Fruit fly (Drosophila melanogaster) whole organism, embryonic: ENCODE data around the gene Ufl1.
A peak's percentile ranks its signal among the peaks of the same experiment; 100 is the strongest.

Experiments
- B-H2 ChIP-seq: fragments of 200-800 bp; sonication (Bioruptor generic); optimal IDR thresholded peaks from 2 replicates; lab custom pipeline; 2018; ENCODE audit warnings: missing biosample characterization, mild to moderate bottlenecking, missing genetic modification characterization
- CG10543 ChIP-seq: fragments of 200-800 bp; sonication (Bioruptor generic); optimal IDR thresholded peaks from 3 replicates; lab custom pipeline; 2017; ENCODE audit warnings: missing biosample characterization, mild to moderate bottlenecking, missing genetic modification characterization, moderate library complexity
- CG10565 ChIP-seq: fragments of 200-800 bp; sonication (Bioruptor generic); optimal IDR thresholded peaks from 3 replicates; lab custom pipeline; 2016; ENCODE audit warnings: missing biosample characterization, mild to moderate bottlenecking, missing genetic modification characterization
- CG10979 ChIP-seq: fragments of 200-800 bp; sonication (Bioruptor generic); optimal IDR thresholded peaks from 2 replicates; lab custom pipeline; 2018; ENCODE audit warnings: missing biosample characterization, mild to moderate bottlenecking, missing genetic modification characterization, moderate library complexity
- CG11723 ChIP-seq: fragments of 200-800 bp; sonication (Bioruptor generic); optimal IDR thresholded peaks from 2 replicates; lab custom pipeline; 2017; ENCODE audit warnings: missing biosample characterization, mild to moderate bottlenecking, missing genetic modification characterization
- CG12219 ChIP-seq: fragments of 200-800 bp; sonication (Bioruptor generic); optimal IDR thresholded peaks from 3 replicates; lab custom pipeline; 2018; ENCODE audit warnings: missing biosample characterization, mild to moderate bottlenecking, missing genetic modification characterization
- CG14014 ChIP-seq: fragments of 200-800 bp; sonication (Bioruptor generic); IDR thresholded peaks from 2 replicates; pipeline ENCODE4 v1.3.6; 2022; ENCODE audit warnings: missing biosample characterization, missing genetic modification characterization
- CG15696 ChIP-seq: fragments of 200-800 bp; sonication (Bioruptor generic); optimal IDR thresholded peaks from 2 replicates; lab custom pipeline; 2019; ENCODE audit warnings: missing biosample characterization, mild to moderate bottlenecking, missing genetic modification characterization, moderate library complexity
- CG16813 ChIP-seq: fragments of 200-800 bp; sonication (Bioruptor generic); IDR thresholded peaks from 3 replicates; pipeline ENCODE4 v1.3.6; 2022; ENCODE audit warnings: missing biosample characterization, missing genetic modification characterization; ENCODE audit not compliant: partially characterized antibody
- CG17186 ChIP-seq: fragments of 200-800 bp; sonication (Bioruptor generic); optimal IDR thresholded peaks from 3 replicates; lab custom pipeline; 2017; ENCODE audit warnings: missing biosample characterization, missing genetic modification reagents, missing genetic modification characterization
- CG18619 ChIP-seq: fragments of 200-800 bp; sonication (Bioruptor generic); optimal IDR thresholded peaks from 3 replicates; lab custom pipeline; 2017; ENCODE audit warnings: missing biosample characterization, mild to moderate bottlenecking, missing genetic modification characterization
- CG2129 ChIP-seq: fragments of 200-800 bp; sonication (Bioruptor generic); IDR thresholded peaks from 2 replicates; pipeline ENCODE4 v1.3.6; 2022; ENCODE audit warnings: missing biosample characterization, missing genetic modification characterization; ENCODE audit not compliant: partially characterized antibody
- CG2712 ChIP-seq: fragments of 200-800 bp; optimal IDR thresholded peaks from 3 replicates; lab custom pipeline; 2019; ENCODE audit warnings: missing biosample characterization, mild to moderate bottlenecking, missing genetic modification characterization, moderate library complexity
- CG31365 ChIP-seq: fragments of 200-800 bp; sonication (Bioruptor generic); optimal IDR thresholded peaks from 2 replicates; lab custom pipeline; 2018; ENCODE audit warnings: missing biosample characterization, mild to moderate bottlenecking, missing genetic modification characterization
- CG32532 ChIP-seq: fragments of 200-800 bp; sonication (Bioruptor generic); IDR thresholded peaks from 2 replicates; pipeline ENCODE4 v1.3.6; 2022; ENCODE audit warnings: missing biosample characterization, missing genetic modification characterization
- CG33213 ChIP-seq: fragments of 200-800 bp; sonication (Bioruptor generic); optimal IDR thresholded peaks from 3 replicates; lab custom pipeline; 2016; ENCODE audit warnings: missing biosample characterization, missing genetic modification characterization
- CG3407 ChIP-seq: fragments of 200-800 bp; sonication (Bioruptor generic); optimal IDR thresholded peaks from 2 replicates; lab custom pipeline; 2018; ENCODE audit warnings: missing biosample characterization, mild to moderate bottlenecking, missing genetic modification characterization
- CG9609 ChIP-seq: fragments of 200-800 bp; sonication (Bioruptor generic); optimal IDR thresholded peaks from 3 replicates; lab custom pipeline; 2016; ENCODE audit warnings: missing biosample characterization, missing genetic modification characterization
- CG9797 ChIP-seq: fragments of 200-800 bp; sonication (Bioruptor generic); optimal IDR thresholded peaks from 3 replicates; lab custom pipeline; 2018; ENCODE audit warnings: missing biosample characterization, mild to moderate bottlenecking, missing genetic modification characterization
- Dbx ChIP-seq: fragments of 200-800 bp; sonication (Bioruptor generic); IDR thresholded peaks from 3 replicates; pipeline ENCODE4 v1.3.6; 2022; ENCODE audit warnings: missing biosample characterization, missing genetic modification characterization
- Hand ChIP-seq: fragments of 200-800 bp; sonication (Bioruptor generic); optimal IDR thresholded peaks from 2 replicates; lab custom pipeline; 2017; ENCODE audit warnings: mild to moderate bottlenecking, missing biosample characterization, missing genetic modification reagents, missing genetic modification characterization
- Hr3 ChIP-seq: fragments of 200-800 bp; sonication (Bioruptor generic); optimal IDR thresholded peaks from 3 replicates; lab custom pipeline; 2016; ENCODE audit warnings: missing biosample characterization, missing genetic modification characterization
- Max ChIP-seq: fragments of 200-800 bp; sonication (Bioruptor generic); optimal IDR thresholded peaks from 2 replicates; lab custom pipeline; 2016; ENCODE audit warnings: missing biosample characterization, mild to moderate bottlenecking, missing genetic modification characterization
- Mrtf ChIP-seq: fragments of 200-800 bp; sonication (Bioruptor generic); IDR thresholded peaks from 3 replicates; pipeline ENCODE4 v1.3.6; 2022; ENCODE audit warnings: missing biosample characterization, missing genetic modification characterization
- Oaz ChIP-seq: fragments of 200-800 bp; sonication (Bioruptor generic); IDR thresholded peaks from 2 replicates; pipeline ENCODE4 v1.3.6; 2022; ENCODE audit warnings: missing biosample characterization, missing genetic modification characterization
- Opbp ChIP-seq: fragments of 200-800 bp; sonication (Bioruptor generic); IDR thresholded peaks from 3 replicates; pipeline ENCODE4 v1.3.6; 2022; ENCODE audit warnings: missing biosample characterization, missing genetic modification characterization; ENCODE audit not compliant: partially characterized antibody
- Pdp1 ChIP-seq, 2 experiments: fragments of 200-800 bp; sonication (Bioruptor generic); optimal IDR thresholded peaks; 3 replicates each; lab custom pipeline; 2016; ENCODE audit warnings: missing biosample characterization in 2 of 2, missing genetic modification characterization in 2 of 2, mild to moderate bottlenecking in 1 of 2, moderate library complexity in 1 of 2
- Rx ChIP-seq: fragments of 200-800 bp; sonication (Bioruptor generic); IDR thresholded peaks from 2 replicates; pipeline ENCODE4 v1.3.6; 2022; ENCODE audit warnings: missing biosample characterization, missing genetic modification characterization
- TFAM ChIP-seq: fragments of 200-800 bp; sonication (Bioruptor generic); optimal IDR thresholded peaks from 2 replicates; lab custom pipeline; 2017; ENCODE audit warnings: missing biosample characterization, missing genetic modification characterization, inconsistent platforms
- aop ChIP-seq: fragments of 200-800 bp; sonication (Bioruptor generic); IDR thresholded peaks from 2 replicates; pipeline ENCODE4 v1.3.6; 2022; ENCODE audit warnings: missing biosample characterization, missing genetic modification characterization
- ase ChIP-seq: fragments of 200-800 bp; sonication (Bioruptor generic); IDR thresholded peaks from 3 replicates; pipeline ENCODE4 v1.3.6; 2022; ENCODE audit warnings: missing biosample characterization, missing genetic modification characterization
- br ChIP-seq: fragments of >200 bp; optimal IDR thresholded peaks from 2 replicates; lab custom pipeline; 2017
- cg ChIP-seq: fragments of 200-800 bp; sonication (Bioruptor generic); optimal IDR thresholded peaks from 3 replicates; lab custom pipeline; 2019; ENCODE audit warnings: missing biosample characterization, mild to moderate bottlenecking, missing genetic modification characterization, moderate library complexity
- chm ChIP-seq: fragments of 200-800 bp; sonication (Bioruptor generic); IDR thresholded peaks from 2 replicates; pipeline ENCODE4 v1.3.6; 2022; ENCODE audit warnings: missing biosample characterization, missing genetic modification characterization
- crol ChIP-seq: fragments of 200-800 bp; sonication (Bioruptor generic); IDR thresholded peaks from 2 replicates; pipeline ENCODE4 v1.3.6; 2022; ENCODE audit warnings: missing biosample characterization, missing genetic modification characterization
- disco-r ChIP-seq: fragments of 200-800 bp; sonication (Bioruptor generic); optimal IDR thresholded peaks from 2 replicates; lab custom pipeline; 2016; ENCODE audit warnings: missing biosample characterization, missing genetic modification characterization
- dmrt11E ChIP-seq: fragments of 200-800 bp; sonication (Bioruptor generic); optimal IDR thresholded peaks from 3 replicates; lab custom pipeline; 2018; ENCODE audit warnings: missing biosample characterization, mild to moderate bottlenecking, missing genetic modification characterization, moderate library complexity
- fru ChIP-seq: fragments of >200 bp; optimal IDR thresholded peaks from 2 replicates; lab custom pipeline; 2017
- fu2 ChIP-seq: fragments of 200-800 bp; sonication (Bioruptor generic); optimal IDR thresholded peaks from 2 replicates; lab custom pipeline; 2016; ENCODE audit warnings: missing biosample characterization, missing genetic modification characterization
- gce ChIP-seq: fragments of 200-800 bp; sonication (Bioruptor generic); IDR thresholded peaks from 3 replicates; pipeline ENCODE4 v1.3.6; 2022; ENCODE audit warnings: missing biosample characterization, missing genetic modification characterization
- gt ChIP-seq: fragments of 200-800 bp; sonication (Bioruptor generic); IDR thresholded peaks from 2 replicates; pipeline ENCODE4 v1.3.6; 2022; ENCODE audit warnings: missing biosample characterization, missing genetic modification characterization
- lilli ChIP-seq: fragments of 200-800 bp; sonication (Bioruptor generic); optimal IDR thresholded peaks from 3 replicates; lab custom pipeline; 2016; ENCODE audit warnings: missing biosample characterization, missing genetic modification characterization
- luna ChIP-seq: fragments of 200-800 bp; sonication (Bioruptor generic); optimal IDR thresholded peaks from 2 replicates; lab custom pipeline; 2016; ENCODE audit warnings: missing biosample characterization, missing genetic modification characterization
- maf-S ChIP-seq: fragments of 200-800 bp; sonication (Bioruptor generic); optimal IDR thresholded peaks from 2 replicates; lab custom pipeline; 2016; ENCODE audit warnings: missing biosample characterization, missing genetic modification characterization
- psq ChIP-seq: fragments of 200-800 bp; sonication (Bioruptor generic); optimal IDR thresholded peaks from 2 replicates; lab custom pipeline; 2017; ENCODE audit warnings: missing biosample characterization, missing genetic modification characterization
- salm ChIP-seq: fragments of 200-800 bp; sonication (Bioruptor generic); optimal IDR thresholded peaks from 2 replicates; lab custom pipeline; 2018; ENCODE audit warnings: missing biosample characterization, mild to moderate bottlenecking, missing genetic modification characterization
- sqz ChIP-seq: fragments of 200-800 bp; sonication (Bioruptor generic); optimal IDR thresholded peaks from 3 replicates; lab custom pipeline; 2018; ENCODE audit warnings: missing biosample characterization, mild to moderate bottlenecking, missing genetic modification characterization
- tgo ChIP-seq: fragments of 200-800 bp; sonication (Bioruptor generic); IDR thresholded peaks from 3 replicates; pipeline ENCODE4 v1.3.6; 2022; ENCODE audit warnings: missing biosample characterization, missing genetic modification characterization
- unc-4 ChIP-seq: fragments of 200-800 bp; sonication (Bioruptor generic); IDR thresholded peaks from 2 replicates; pipeline ENCODE4 v1.3.6; 2022; ENCODE audit warnings: missing biosample characterization, missing genetic modification characterization; ENCODE audit not compliant: partially characterized antibody
- unpg ChIP-seq: fragments of 200-800 bp; sonication (Bioruptor generic); optimal IDR thresholded peaks from 3 replicates; lab custom pipeline; 2018; ENCODE audit warnings: missing biosample characterization, mild to moderate bottlenecking, missing genetic modification characterization, moderate library complexity
- yki ChIP-seq: fragments of >200 bp; optimal IDR thresholded peaks from 3 replicates; lab custom pipeline; 2018
- zfh1 ChIP-seq: fragments of 200-800 bp; sonication (Bioruptor generic); IDR thresholded peaks from 3 replicates; pipeline ENCODE4 v1.3.6; 2022; ENCODE audit warnings: missing biosample characterization, missing genetic modification characterization

Ufl1 gene

dm6 chr3R:7037250-7037802 lies 36.9 kb downstream of the Ufl1 start (continued):
- TF ChIP-seq gt (GFP tag; lab: Robert Waterston, UW) = no peak
- TF ChIP-seq Max = no peak
- no peak for TF ChIP-seq CG3407
- TF ChIP-seq CG9797 (GFP tag; lab: Kevin White, UChicago) = no peak
- peak; percentile 18 for TF ChIP-seq lilli (GFP tag; lab: Kevin White, UChicago)
- TF ChIP-seq TFAM (GFP tag; lab: Kevin White, UChicago) = no peak
- TF ChIP-seq CG2129 (GFP tag; lab: Robert Waterston, UW) = no peak
- TF ChIP-seq salm = no peak
- no peak for TF ChIP-seq tgo (GFP tag; lab: Robert Waterston, UW)
- no peak for TF ChIP-seq maf-S (GFP tag; lab: Kevin White, UChicago)
- TF ChIP-seq br = no peak
- peak; percentile 27 for TF ChIP-seq CG10543 (GFP tag; lab: Kevin White, UChicago)
- TF ChIP-seq Mrtf (GFP tag; lab: Robert Waterston, UW) = no peak
- no peak for TF ChIP-seq CG11723 (GFP tag; lab: Kevin White, UChicago)
- TF ChIP-seq B-H2 = peak; percentile 34
- no peak for TF ChIP-seq fu2
- peak; percentile 31 for TF ChIP-seq CG15696 (tag; lab: Kevin White, UChicago)
- 0 out of 2 replicates have a peak, but pooled peaks have one; percentile 15 for TF ChIP-seq chm (GFP tag; lab: Robert Waterston, UW)
- no peak for TF ChIP-seq CG32532 (GFP tag; lab: Robert Waterston, UW)
- TF ChIP-seq luna = no peak
- TF ChIP-seq Hand (GFP tag; lab: Kevin White, UChicago) = no peak
- TF ChIP-seq CG18619 = no peak
- TF ChIP-seq dmrt11E (tag; lab: Kevin White, UChicago) = no peak
- TF ChIP-seq CG9609 (GFP tag; lab: Kevin White, UChicago) = no peak
- no peak for TF ChIP-seq CG17186 (GFP tag; lab: Kevin White, UChicago)
- TF ChIP-seq Dbx (GFP tag; lab: Robert Waterston, UW) = no peak
- TF ChIP-seq CG33213 (GFP tag; lab: Kevin White, UChicago) = no peak
- no peak for TF ChIP-seq Hr3 (GFP tag; lab: Kevin White, UChicago)
- TF ChIP-seq CG16813 (GFP tag; lab: Robert Waterston, UW) = 0 out of 3 replicates have a peak, but pooled peaks have one; percentile 9
- TF ChIP-seq sqz (GFP tag; lab: Kevin White, UChicago) = no peak
- TF ChIP-seq CG12219 (GFP tag; lab: Kevin White, UChicago) = no peak
- TF ChIP-seq CG2712 (tag; lab: Kevin White, UChicago) = peak; percentile 14
- TF ChIP-seq CG10565 (GFP tag; lab: Kevin White, UChicago) = no peak
- no peak for TF ChIP-seq CG31365 (tag; lab: Kevin White, UChicago)
- TF ChIP-seq Rx (GFP tag; lab: Robert Waterston, UW) = no peak
- no peak for TF ChIP-seq CG10979 (tag; lab: Kevin White, UChicago)
- TF ChIP-seq ase (GFP tag; lab: Robert Waterston, UW) = no peak
- TF ChIP-seq crol (GFP tag; lab: Robert Waterston, UW) = peak; percentile 72
- no peak for TF ChIP-seq psq (GFP tag; lab: Kevin White, UChicago)
- TF ChIP-seq CG14014 (GFP tag; lab: Robert Waterston, UW) = no peak
- no peak for TF ChIP-seq aop (GFP tag; lab: Robert Waterston, UW)
- peak; percentile 11 to 86 for TF ChIP-seq Pdp1 (GFP tag; optimal IDR thresholded peaks at IDR 0.05; lab: Kevin White, UChicago)
- peak; percentile 20 for TF ChIP-seq unpg (GFP tag; lab: Kevin White, UChicago)
- TF ChIP-seq disco-r (GFP tag; lab: Kevin White, UChicago) = no peak
- TF ChIP-seq yki (lab: Kevin White, UChicago) = peak; percentile 37
- 0 out of 3 replicates have a peak, but pooled peaks have one; percentile 36 for TF ChIP-seq gce (GFP tag; lab: Robert Waterston, UW)
- TF ChIP-seq unc-4 (GFP tag; lab: Robert Waterston, UW) = no peak
- TF ChIP-seq Opbp (GFP tag; lab: Robert Waterston, UW) = no peak; the same call in 2 of the 3 replicates
- no peak for TF ChIP-seq fru (lab: Kevin White, UChicago)
- TF ChIP-seq cg (GFP tag; lab: Kevin White, UChicago) = peak; percentile 96
- 0 out of 3 replicates have a peak, but pooled peaks have one; percentile 4 for TF ChIP-seq zfh1 (GFP tag; lab: Robert Waterston, UW)
- TF ChIP-seq Oaz (GFP tag; lab: Robert Waterston, UW) = no peak
